Fruit fly (Drosophila melanogaster): ENCODE results near the gene Cpr64Aa.

Gene Cpr64Aa

dm6 chr3L:4219291-4220228 lies 10.6 kb upstream of the Cpr64Aa start (continued):
- TF ChIP-seq BtbVII (GFP tag; optimal IDR thresholded peaks at IDR 0.05) (peak; percentile 22), otp (GFP tag; IDR thresholded peaks at IDR 0.05) (no peak; the same call in 2 of the 3 replicates)

dm6 chr3L:4215079-4215478 lies 6.1 kb upstream of the Cpr64Aa start, which contains the start of gene Cpr64Ad:
TSS of gene Cpr64Ad (plus strand) at chr3L:4215379.
- TF ChIP-seq Doc2 (GFP tag; IDR thresholded peaks at IDR 0.05) (no peak), Jarid2 (GFP tag; optimal IDR thresholded peaks at IDR 0.05) (no peak), Ada2b (GFP tag; IDR thresholded peaks at IDR 0.05) (no peak), dmrt99B (tag; optimal IDR thresholded peaks at IDR 0.05) (no peak), CG16815 (GFP tag; optimal IDR thresholded peaks at IDR 0.05) (no peak), vvl (GFP tag; IDR thresholded peaks at IDR 0.05) (0 out of 2 replicates have a peak, but pooled peaks have one; percentile 20), Hr51 (GFP tag; optimal IDR thresholded peaks at IDR 0.05) (no peak), CG10147 (GFP tag; optimal IDR thresholded peaks at IDR 0.05) (no peak), CG8924 (tag; optimal IDR thresholded peaks at IDR 0.05) (no peak), nmo (GFP tag; optimal IDR thresholded peaks at IDR 0.05) (no peak), CG13296 (GFP tag; optimal IDR thresholded peaks at IDR 0.05) (no peak), CG10431 (GFP tag; optimal IDR thresholded peaks at IDR 0.05) (no peak), Ets65A (GFP tag) (peak; percentile 47)

- TF ChIP-seq CG31388 (GFP tag; optimal IDR thresholded peaks at IDR 0.05): no peak
- TF ChIP-seq sens (GFP tag): peak; percentile 5
Observed at dm6 chr3L:4212815-4213214, 3.8 kb upstream of the Cpr64Aa start, which contains the start of gene Cpr64Ac. TSS of gene Cpr64Ac (minus strand) at chr3L:4212915.

- TF ChIP-seq emc (GFP tag; optimal IDR thresholded peaks at IDR 0.05): no peak
- TF ChIP-seq CG6813 (GFP tag; optimal IDR thresholded peaks at IDR 0.05): no peak
- TF ChIP-seq CG12744 (GFP tag; optimal IDR thresholded peaks at IDR 0.05): no peak
- no peak for TF ChIP-seq bcd (GFP tag; optimal IDR thresholded peaks at IDR 0.05)
- TF ChIP-seq HmgZ (tag; optimal IDR thresholded peaks at IDR 0.05): no peak
- no peak for TF ChIP-seq B-H1 (GFP tag; IDR thresholded peaks at IDR 0.05)
- no peak for TF ChIP-seq ase (GFP tag; IDR thresholded peaks at IDR 0.05)
- no peak for TF ChIP-seq org-1 (GFP tag; optimal IDR thresholded peaks at IDR 0.05)
- TF ChIP-seq crol (GFP tag; IDR thresholded peaks at IDR 0.05): no peak
- no peak for TF ChIP-seq Usf (GFP tag; optimal IDR thresholded peaks at IDR 0.05)
- no peak for TF ChIP-seq CG5245 (GFP tag; optimal IDR thresholded peaks at IDR 0.05)
- TF ChIP-seq CG15011 (GFP tag; optimal IDR thresholded peaks at IDR 0.05): no peak
- TF ChIP-seq CG11696 (GFP tag; IDR thresholded peaks at IDR 0.05): no peak
- no peak for TF ChIP-seq lov (optimal IDR thresholded peaks at IDR 0.05)
- no peak for TF ChIP-seq lov (GFP tag; IDR thresholded peaks at IDR 0.05)
- no peak for TF ChIP-seq CG13287 (GFP tag; IDR thresholded peaks at IDR 0.05; ENCODE audit: partially characterized antibody)
- TF ChIP-seq CHES-1-like (GFP tag; optimal IDR thresholded peaks at IDR 0.05): no peak
- TF ChIP-seq CG10959 (GFP tag; IDR thresholded peaks at IDR 0.05): no peak
- TF ChIP-seq CG18599 (GFP tag; optimal IDR thresholded peaks at IDR 0.05): no peak
- TF ChIP-seq dati (GFP tag; IDR thresholded peaks at IDR 0.05): no peak
- TF ChIP-seq CG3726 (GFP tag; IDR thresholded peaks at IDR 0.05): no peak
Observed at dm6 chr3L:4211440-4211839, 2.5 kb upstream of the Cpr64Aa start, which contains the start of gene Cpr64Ab. TSS of gene Cpr64Ab (minus strand) at chr3L:4211540.

Data from whole organism, embryonic.